Worm (Caenorhabditis elegans) whole organism, L4/young adult: Measurements from ENCODE around the gene Y66A7A.9.

ENCODE experiments used
- W03F9.2 ChIP-seq: fragments of 150-350 bp; optimal IDR thresholded peaks from 2 replicates; lab custom pipeline; 2014; ENCODE audit warnings: missing biosample characterization, missing genetic modification characterization
- dao-5 ChIP-seq: sonication (generic microtip); optimal IDR thresholded peaks from 2 replicates; lab custom pipeline; 2016; ENCODE audit warnings: missing genotype, missing genetic modification characterization, moderate library complexity, missing compliant biosample characterization
- him-1 ChIP-seq: sonication (generic microtip); optimal IDR thresholded peaks from 2 replicates; lab custom pipeline; 2016; ENCODE audit warnings: missing genotype, missing genetic modification reagents, missing genetic modification characterization, missing compliant biosample characterization

Y66A7A.9 gene

DNA sequence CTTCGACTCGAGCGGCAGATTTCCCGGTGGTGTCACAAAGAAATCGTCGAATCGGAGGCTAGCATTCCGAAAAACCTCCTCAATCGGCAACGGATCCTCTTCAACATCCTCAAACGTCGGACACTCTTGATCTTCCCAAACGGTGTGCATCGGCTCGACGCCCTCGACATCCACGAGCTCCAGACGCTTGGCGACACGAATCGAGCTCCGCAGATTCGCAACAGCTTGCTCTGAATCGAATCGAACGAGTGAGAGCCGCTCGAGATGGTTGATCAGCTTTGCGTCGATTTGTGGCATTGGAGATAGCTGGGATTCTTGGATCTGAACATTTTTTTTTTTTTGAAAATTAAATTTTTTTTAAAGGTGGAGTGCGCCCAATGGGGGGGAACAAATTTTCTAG, 32.9 kb downstream of the Y66A7A.9 start:
- TF ChIP-seq him-1 (tag; lab: Kevin White, UChicago): no peak
- TF ChIP-seq W03F9.2 (tag; lab: Kevin White, UChicago): no peak
- TF ChIP-seq dao-5 (tag; lab: Kevin White, UChicago): no peak

DNA sequence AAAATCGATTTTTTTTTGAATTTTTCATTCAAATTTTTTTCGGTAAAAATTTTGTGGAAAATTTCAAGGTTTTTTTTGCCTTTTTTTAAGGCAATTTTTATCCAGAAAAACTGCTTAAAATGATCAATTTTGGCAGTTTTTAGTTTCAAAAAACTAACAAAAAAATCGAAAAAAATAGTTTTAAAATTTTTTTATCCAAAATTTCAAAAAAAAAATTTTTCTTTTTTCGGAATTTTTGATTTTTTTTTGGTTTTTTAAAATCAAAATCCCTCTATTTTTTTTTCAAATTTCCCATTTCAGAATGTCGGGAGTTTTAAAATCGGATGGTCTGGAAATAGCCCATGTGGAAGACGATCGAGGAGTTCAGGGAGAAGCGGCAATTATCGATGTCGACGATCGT, 38.4 kb downstream of the Y66A7A.9 start, which contains the start of gene Y66D12A.8:
Y66D12A.8 (plus strand) TSS at position 301 of the 400 bp plus-strand sequence.
- TF ChIP-seq him-1 (tag; lab: Kevin White, UChicago) (no peak), dao-5 (tag; lab: Kevin White, UChicago) (no peak), W03F9.2 (tag; lab: Kevin White, UChicago) (no peak)

- TF ChIP-seq W03F9.2 (tag; lab: Kevin White, UChicago): no peak
- TF ChIP-seq dao-5 (tag; lab: Kevin White, UChicago): no peak
- TF ChIP-seq him-1 (tag; lab: Kevin White, UChicago): no peak
Observed at ce11 chrIII:11567837-11568236, 44.4 kb downstream of the Y66A7A.9 start, which contains the start of gene psme-3. psme-3 (plus strand) TSS chrIII:11568137.

DNA sequence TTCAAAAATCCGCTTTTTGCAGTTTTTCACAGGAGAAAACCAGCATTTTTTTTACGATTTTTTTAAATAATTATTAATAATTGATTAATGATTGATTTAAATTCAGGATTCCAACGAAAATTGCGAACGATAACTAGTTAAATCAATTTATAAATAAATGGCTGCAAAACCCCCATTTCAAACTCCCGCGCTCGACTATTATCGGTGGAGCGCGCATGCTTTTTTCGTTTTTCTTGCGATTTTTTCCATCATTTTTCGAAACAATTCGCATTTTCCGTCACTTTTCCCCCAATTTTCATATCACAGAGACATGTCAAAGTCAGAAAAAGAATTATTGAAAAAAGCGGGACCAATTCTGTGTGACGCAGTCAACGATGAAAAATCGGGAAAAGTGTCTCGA, 46.7 kb downstream of the Y66A7A.9 start, which contains the start of gene Y66D12A.10:
Y66D12A.10 (plus strand) TSS at position 273 of the 400 bp plus-strand sequence.
- TF ChIP-seq dao-5 (tag; lab: Kevin White, UChicago): no peak
- no peak for TF ChIP-seq him-1 (tag; lab: Kevin White, UChicago)
- TF ChIP-seq W03F9.2 (tag; lab: Kevin White, UChicago): no peak

- no peak for TF ChIP-seq him-1 (tag; lab: Kevin White, UChicago)
- no peak for TF ChIP-seq dao-5 (tag; lab: Kevin White, UChicago)
- no peak for TF ChIP-seq W03F9.2 (tag; lab: Kevin White, UChicago)
Observed at ce11 chrIII:11563417-11563949, 48.8 kb downstream of the Y66A7A.9 start, which contains the start of gene Y66D12A.11. Y66D12A.11 (plus strand) TSS chrIII:11563467.

- no peak for TF ChIP-seq him-1 (tag; lab: Kevin White, UChicago)
- TF ChIP-seq W03F9.2 (tag; lab: Kevin White, UChicago): no peak
- no peak for TF ChIP-seq dao-5 (tag; lab: Kevin White, UChicago)
Observed at ce11 chrIII:11561597-11561996, 50.7 kb downstream of the Y66A7A.9 start.
